Fruit fly (Drosophila melanogaster) whole organism: ENCODE data around the gene CG5445.

ENCODE experiments used
- CG8478 ChIP-seq: fragments of >200 bp; optimal IDR thresholded peaks from 2 replicates; lab custom pipeline; 2018; ENCODE audit warnings: inconsistent platforms
- Dll ChIP-seq: fragments of >200 bp; optimal IDR thresholded peaks from 2 replicates; lab custom pipeline; 2017
- EcR ChIP-seq, 2 experiments: fragments of >200 bp; optimal IDR thresholded peaks; 2 replicates each; lab custom pipeline; 2017; ENCODE audit warnings: missing biosample characterization in 2 of 2, missing genetic modification characterization in 2 of 2, missing genetic modification reagents in 2 of 2
- pan ChIP-seq: fragments of >200 bp; optimal IDR thresholded peaks from 2 replicates; lab custom pipeline; 2017
- psq ChIP-seq: fragments of >200 bp; optimal IDR thresholded peaks from 2 replicates; lab custom pipeline; 2017
- usp ChIP-seq: fragments of >200 bp; optimal IDR thresholded peaks from 2 replicates; lab custom pipeline; 2017; ENCODE audit warnings: missing biosample characterization, missing genetic modification characterization, mixed read lengths

DNA sequence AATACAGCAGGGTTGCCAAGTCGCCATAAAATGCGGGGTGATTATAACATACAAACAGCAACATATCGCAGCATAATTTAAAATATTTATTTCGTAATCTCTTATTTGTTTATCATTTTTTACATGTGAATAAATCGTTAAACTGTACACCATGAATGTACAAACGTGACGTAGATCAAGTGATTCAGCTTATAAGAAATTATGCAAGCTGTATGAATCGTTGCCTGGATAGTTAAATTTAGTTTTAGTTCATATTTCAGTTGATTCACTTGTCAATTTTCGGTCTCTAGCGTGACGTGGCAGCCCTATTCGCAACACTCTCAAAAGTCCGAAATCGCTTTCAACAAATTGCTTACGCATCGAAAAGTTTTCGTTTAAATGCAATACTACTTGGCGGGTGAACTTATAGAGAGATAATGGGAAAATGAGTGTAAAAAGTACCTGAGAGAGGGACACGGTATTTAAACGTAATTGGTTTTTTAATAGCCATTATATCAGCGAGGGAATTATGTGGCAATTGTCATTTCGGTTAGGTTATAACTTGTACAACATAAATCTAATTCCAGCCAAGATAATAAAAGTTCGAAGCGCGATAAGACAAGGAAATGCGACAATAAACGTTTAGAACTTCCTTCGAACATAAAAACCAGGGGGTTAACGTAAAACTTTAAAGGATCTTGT is 9.9 kb downstream of the CG5445 start:
- TF ChIP-seq psq (lab: Kevin White, UChicago) (no peak), Dll (no peak), EcR (GFP tag; optimal IDR thresholded peaks at IDR 0.05; lab: Kevin White, UChicago) (no peak), usp (no peak), pan (lab: Kevin White, UChicago) (no peak), CG8478 (lab: Kevin White, UChicago) (no peak)
